Worm (Caenorhabditis elegans): ENCODE measurements around the gene srh-203.

DNA sequence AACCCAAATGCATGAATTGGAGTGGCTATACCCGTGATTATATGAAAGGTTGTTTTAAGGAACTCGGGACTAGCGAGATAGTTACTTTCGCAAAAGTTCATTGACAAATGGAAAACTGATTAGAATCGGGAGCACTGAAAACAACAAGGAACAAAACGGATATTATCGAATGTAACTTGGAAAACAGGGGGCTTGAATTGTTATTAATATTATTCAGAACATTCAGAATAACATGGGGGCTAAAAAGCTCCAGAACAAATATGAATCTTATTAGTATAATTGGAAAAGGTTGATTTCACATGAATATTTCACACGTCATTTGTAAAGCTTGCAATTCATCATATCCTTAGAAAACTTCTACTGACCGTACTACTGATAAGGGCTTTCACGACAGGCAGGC is 15.5 kb upstream of the srh-203 start, which contains the start of gene srh-235:
- TF ChIP-seq W03F9.2 (tag; optimal IDR thresholded peaks at IDR 0.05) (no peak), him-1 (tag; optimal IDR thresholded peaks at IDR 0.05) (no peak), dao-5 (tag; optimal IDR thresholded peaks at IDR 0.05) (no peak)

All from whole organism, L4/young adult.